Fruit fly (Drosophila melanogaster) Kc167 (cell line): ENCODE measurements around the gene Rad9.

ENCODE experiments used
- h ChIP-seq: fragments of >200 bp; optimal IDR thresholded peaks from 3 replicates; lab custom pipeline; 2018; ENCODE audit warnings: missing external identifiers
- insv ChIP-seq: fragments of >200 bp; optimal IDR thresholded peaks from 3 replicates; lab custom pipeline; 2018; ENCODE audit warnings: missing external identifiers

DNA sequence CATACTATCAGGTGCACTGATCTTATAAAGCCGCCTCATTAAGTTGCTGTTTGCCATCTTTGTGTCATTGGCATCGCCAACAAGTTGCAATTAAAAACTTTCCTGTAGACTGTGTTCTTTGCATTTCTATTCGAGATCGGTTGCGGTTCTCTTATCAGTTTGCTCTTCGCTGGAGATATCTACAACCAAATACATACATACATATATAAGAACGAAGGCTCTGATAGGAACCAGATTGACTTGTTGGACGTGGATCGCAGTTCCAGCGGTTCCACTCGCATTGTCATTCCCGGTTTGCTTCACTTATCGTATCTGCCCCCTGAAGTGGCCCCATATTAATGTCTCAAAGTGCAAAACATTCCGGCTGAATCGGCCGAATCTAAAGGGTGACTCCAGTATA, 47.5 kb downstream of the Rad9 start:
- TF ChIP-seq h (lab: Kevin White, UChicago) (no peak), insv (lab: Kevin White, UChicago) (no peak)
